Worm (Caenorhabditis elegans) whole organism, young adult: Measurements from ENCODE around the gene grl-31.

Experiments used
- B0035.1 ChIP-seq: sonication (generic microtip); optimal IDR thresholded peaks from 2 replicates; lab custom pipeline; 2016; ENCODE audit warnings: missing genetic modification characterization, mild to moderate bottlenecking, missing compliant biosample characterization, missing genotype, missing genetic modification reagents
- B0261.1 ChIP-seq: sonication (generic microtip); optimal IDR thresholded peaks from 2 replicates; lab custom pipeline; 2016; ENCODE audit warnings: mild to moderate bottlenecking, missing genetic modification characterization, moderate library complexity, missing compliant biosample characterization
- C17E4.6 ChIP-seq: fragments of 200-800 bp; sonication (Bioruptor generic); IDR thresholded peaks from 2 replicates; pipeline ENCODE4 v1.3.6; 2022; ENCODE audit warnings: missing genetic modification reagents, missing genetic modification characterization, missing compliant biosample characterization
- F22D6.2 ChIP-seq: sonication (generic microtip); optimal IDR thresholded peaks from 2 replicates; lab custom pipeline; 2016; ENCODE audit warnings: mild to moderate bottlenecking, missing genetic modification characterization, missing compliant biosample characterization
- F33H1.4 ChIP-seq: fragments of 200-800 bp; sonication (Bioruptor generic); IDR thresholded peaks from 2 replicates; pipeline ENCODE4 v1.3.6; 2022; ENCODE audit warnings: missing genetic modification reagents, missing genetic modification characterization, missing compliant biosample characterization
- F37B4.10 ChIP-seq: fragments of 200-800 bp; sonication (Bioruptor generic); IDR thresholded peaks from 2 replicates; pipeline ENCODE4 v1.3.6; 2022; ENCODE audit warnings: missing genetic modification characterization, missing compliant biosample characterization
- F39B2.1 ChIP-seq: fragments of 200-800 bp; sonication (Bioruptor generic); IDR thresholded peaks from 2 replicates; pipeline ENCODE4 v1.3.6; 2022; ENCODE audit warnings: missing genetic modification reagents, missing genetic modification characterization, missing compliant biosample characterization
- K12H6.12 ChIP-seq: fragments of 200-800 bp; sonication (Bioruptor generic); optimal IDR thresholded peaks from 2 replicates; lab custom pipeline; 2018; ENCODE audit warnings: mild to moderate bottlenecking, missing genetic modification characterization, missing compliant biosample characterization
- T07F8.4 ChIP-seq: sonication (generic microtip); optimal IDR thresholded peaks from 2 replicates; lab custom pipeline; 2016; ENCODE audit warnings: mild to moderate bottlenecking, missing genetic modification characterization, moderate library complexity, missing compliant biosample characterization
- Y53G8AR.9 ChIP-seq: fragments of 200-800 bp; sonication (Bioruptor generic); conservative IDR thresholded peaks from 2 replicates; pipeline ENCODE4 v1.3.6; 2022; ENCODE audit warnings: missing genetic modification reagents, missing genetic modification characterization, missing compliant biosample characterization
- akir-1 ChIP-seq: fragments of 200-800 bp; sonication (Bioruptor generic); optimal IDR thresholded peaks from 2 replicates; lab custom pipeline; 2018; ENCODE audit warnings: mild to moderate bottlenecking, missing genetic modification characterization, moderate library complexity, missing compliant biosample characterization
- aptf-2 ChIP-seq: fragments of 200-800 bp; sonication (Bioruptor generic); conservative IDR thresholded peaks from 2 replicates; pipeline ENCODE4 v1.3.6; 2022; ENCODE audit warnings: missing genetic modification reagents, missing genetic modification characterization, missing compliant biosample characterization
- aptf-3 ChIP-seq: fragments of 200-800 bp; sonication (Bioruptor generic); IDR thresholded peaks from 2 replicates; pipeline ENCODE4 v1.3.6; 2022; ENCODE audit warnings: missing genetic modification characterization, missing compliant biosample characterization
- attf-3 ChIP-seq: fragments of 200-800 bp; sonication (Bioruptor generic); conservative IDR thresholded peaks from 2 replicates; pipeline ENCODE4 v1.3.6; 2022; ENCODE audit warnings: missing genetic modification reagents, missing genetic modification characterization, missing compliant biosample characterization
- attf-6 ChIP-seq: fragments of 200-800 bp; sonication (Bioruptor generic); IDR thresholded peaks from 2 replicates; pipeline ENCODE4 v1.3.6; 2022; ENCODE audit warnings: missing genetic modification reagents, missing genetic modification characterization, missing compliant biosample characterization
- bed-2 ChIP-seq: fragments of 200-800 bp; sonication (Bioruptor generic); IDR thresholded peaks from 2 replicates; pipeline ENCODE4 v1.3.6; 2022; ENCODE audit warnings: missing genetic modification reagents, missing genetic modification characterization, missing compliant biosample characterization
- cebp-1 ChIP-seq, 2 experiments: fragments of 200-800 bp in 1 of 2; sonication (Bioruptor generic) in 1 of 2; sonication (generic microtip) in 1 of 2; IDR thresholded peaks in 1 of 2; optimal IDR thresholded peaks in 1 of 2; 2 replicates each; pipeline versions ENCODE4 v1.3.6 to Lab custom; 2017 to 2022; ENCODE audit warnings: missing compliant biosample characterization in 2 of 2, missing genetic modification characterization in 2 of 2, mild to moderate bottlenecking in 1 of 2, missing genetic modification reagents in 1 of 2, moderate library complexity in 1 of 2
- ceh-100 ChIP-seq: fragments of 200-800 bp; sonication (Bioruptor generic); IDR thresholded peaks from 2 replicates; pipeline ENCODE4 v1.3.6; 2022; ENCODE audit warnings: missing genetic modification reagents, missing genetic modification characterization, missing compliant biosample characterization
- ceh-40 ChIP-seq: fragments of 200-800 bp; sonication (Bioruptor generic); IDR thresholded peaks from 2 replicates; pipeline ENCODE4 v1.3.6; 2022; ENCODE audit warnings: missing genetic modification characterization, missing compliant biosample characterization
- chd-7 ChIP-seq: sonication (generic microtip); optimal IDR thresholded peaks from 2 replicates; lab custom pipeline; 2016; ENCODE audit warnings: mild to moderate bottlenecking, missing genetic modification characterization, moderate library complexity, missing compliant biosample characterization
- die-1 ChIP-seq: sonication (generic microtip); optimal IDR thresholded peaks from 2 replicates; lab custom pipeline; 2016; ENCODE audit warnings: missing genotype, mild to moderate bottlenecking, missing genetic modification characterization, missing compliant biosample characterization
- dpl-1 ChIP-seq: fragments of 150-350 bp; optimal IDR thresholded peaks from 2 replicates; lab custom pipeline; 2014; ENCODE audit warnings: missing biosample characterization, missing genetic modification reagents, missing genetic modification characterization
- efl-1 ChIP-seq: fragments of 150-350 bp; optimal IDR thresholded peaks from 2 replicates; lab custom pipeline; 2014; ENCODE audit warnings: missing biosample characterization, missing genetic modification reagents, missing genetic modification characterization
- egl-18 ChIP-seq: fragments of 200-800 bp; sonication (Bioruptor generic); IDR thresholded peaks from 2 replicates; pipeline ENCODE4 v1.3.6; 2022; ENCODE audit warnings: missing genetic modification reagents, missing genetic modification characterization, missing compliant biosample characterization
- egl-44 ChIP-seq: fragments of 200-800 bp; sonication (Bioruptor generic); IDR thresholded peaks from 2 replicates; pipeline ENCODE4 v1.3.6; 2022; ENCODE audit warnings: missing genetic modification reagents, missing genetic modification characterization, missing compliant biosample characterization
- ekl-4 ChIP-seq: fragments of 200-800 bp; sonication (Bioruptor generic); IDR thresholded peaks from 2 replicates; pipeline ENCODE4 v1.3.6; 2022; ENCODE audit warnings: missing genetic modification reagents, missing genetic modification characterization, missing compliant biosample characterization
- fkh-3 ChIP-seq: sonication (generic microtip); optimal IDR thresholded peaks from 2 replicates; lab custom pipeline; 2016; ENCODE audit warnings: mild to moderate bottlenecking, missing genetic modification characterization, missing compliant biosample characterization
- gei-17 ChIP-seq: fragments of 200-800 bp; sonication (Bioruptor generic); optimal IDR thresholded peaks from 2 replicates; lab custom pipeline; 2018; ENCODE audit warnings: mild to moderate bottlenecking, missing genetic modification characterization, missing compliant biosample characterization
- him-1 ChIP-seq: sonication (generic microtip); optimal IDR thresholded peaks from 2 replicates; lab custom pipeline; 2016; ENCODE audit warnings: missing genotype, missing genetic modification reagents, missing genetic modification characterization, missing compliant biosample characterization
- hlh-12 ChIP-seq: sonication (generic microtip); optimal IDR thresholded peaks from 2 replicates; lab custom pipeline; 2016; ENCODE audit warnings: missing genetic modification characterization, missing compliant biosample characterization
- hlh-26 ChIP-seq: fragments of 200-800 bp; sonication (Bioruptor generic); conservative IDR thresholded peaks from 2 replicates; pipeline ENCODE4 v1.3.6; 2022; ENCODE audit warnings: missing genetic modification reagents, missing genetic modification characterization, missing compliant biosample characterization
- lag-1 ChIP-seq: fragments of 200-800 bp; sonication (Bioruptor generic); IDR thresholded peaks from 2 replicates; pipeline ENCODE4 v1.3.6; 2022; ENCODE audit warnings: missing genetic modification reagents, missing genetic modification characterization, missing compliant biosample characterization
- lin-26 ChIP-seq: fragments of 200-800 bp; sonication (Bioruptor generic); IDR thresholded peaks from 2 replicates; pipeline ENCODE4 v1.3.6; 2022; ENCODE audit warnings: missing genetic modification reagents, missing genetic modification characterization, missing compliant biosample characterization
- lir-1 ChIP-seq: fragments of 200-800 bp; sonication (Bioruptor generic); conservative IDR thresholded peaks from 2 replicates; pipeline ENCODE4 v1.3.6; 2022; ENCODE audit warnings: missing genetic modification reagents, missing genetic modification characterization, missing compliant biosample characterization
- madf-3 ChIP-seq: fragments of 200-800 bp; sonication (Bioruptor generic); IDR thresholded peaks from 2 replicates; pipeline ENCODE4 v1.3.6; 2022; ENCODE audit warnings: missing genetic modification reagents, missing genetic modification characterization, missing compliant biosample characterization
- madf-6 ChIP-seq: fragments of 200-800 bp; sonication (Bioruptor generic); IDR thresholded peaks from 2 replicates; pipeline ENCODE4 v1.3.6; 2022; ENCODE audit warnings: missing genetic modification reagents, missing genetic modification characterization, missing compliant biosample characterization
- mcd-1 ChIP-seq: fragments of 200-800 bp; sonication (Bioruptor generic); IDR thresholded peaks from 2 replicates; pipeline ENCODE4 v1.3.6; 2022; ENCODE audit warnings: missing genetic modification reagents, missing genetic modification characterization, missing compliant biosample characterization
- mel-28 ChIP-seq: sonication (generic microtip); optimal IDR thresholded peaks from 2 replicates; lab custom pipeline; 2016; ENCODE audit warnings: borderline replicate concordance, mild to moderate bottlenecking, missing genetic modification characterization, missing compliant biosample characterization
- mes-4 ChIP-seq: sonication (generic microtip); optimal IDR thresholded peaks from 2 replicates; lab custom pipeline; 2016; ENCODE audit warnings: missing genotype, missing genetic modification characterization, missing compliant biosample characterization
- nhr-120 ChIP-seq: fragments of 200-800 bp; sonication (Bioruptor generic); IDR thresholded peaks from 2 replicates; pipeline ENCODE4 v1.3.6; 2022; ENCODE audit warnings: missing genetic modification characterization, missing compliant biosample characterization
- nhr-179 ChIP-seq: sonication (generic microtip); optimal IDR thresholded peaks from 2 replicates; lab custom pipeline; 2016; ENCODE audit warnings: mild to moderate bottlenecking, missing genetic modification characterization, missing compliant biosample characterization
- nhr-27 ChIP-seq: fragments of 200-800 bp; sonication (Bioruptor generic); optimal IDR thresholded peaks from 2 replicates; lab custom pipeline; 2018; ENCODE audit warnings: mild to moderate bottlenecking, missing genetic modification characterization, moderate library complexity, missing compliant biosample characterization
- pha-4 ChIP-seq: fragments of 150-350 bp; sonication (generic microtip); optimal IDR thresholded peaks from 2 replicates; lab custom pipeline; 2014; ENCODE audit warnings: missing biosample characterization, missing genetic modification reagents, missing genetic modification characterization
- rec-8 ChIP-seq, 2 experiments: sonication (generic microtip); optimal IDR thresholded peaks; 2 replicates each; lab custom pipeline; 2016; ENCODE audit warnings: mild to moderate bottlenecking in 2 of 2, missing genetic modification characterization in 2 of 2, missing genetic modification reagents in 2 of 2, missing genotype in 2 of 2, missing biosample characterization in 1 of 2, missing compliant biosample characterization in 1 of 2, moderate library complexity in 1 of 2
- snpc-1.1 ChIP-seq: sonication (generic microtip); optimal IDR thresholded peaks from 2 replicates; lab custom pipeline; 2017; ENCODE audit warnings: missing genetic modification characterization, mild to moderate bottlenecking, missing compliant biosample characterization, antibody characterized with exemption, moderate library complexity, missing genotype, missing genetic modification reagents; ENCODE audit not compliant: insufficient read depth
- sptf-2 ChIP-seq: fragments of 200-800 bp; sonication (Bioruptor generic); optimal IDR thresholded peaks from 2 replicates; lab custom pipeline; 2018; ENCODE audit warnings: mild to moderate bottlenecking, missing genetic modification characterization, missing compliant biosample characterization
- zfh-2 ChIP-seq: fragments of 200-800 bp; sonication (Bioruptor generic); conservative IDR thresholded peaks from 2 replicates; pipeline ENCODE4 v1.3.6; 2022; ENCODE audit warnings: missing genetic modification reagents, missing genetic modification characterization, missing compliant biosample characterization
- ztf-22 ChIP-seq: fragments of 200-800 bp; sonication (Bioruptor generic); optimal IDR thresholded peaks from 2 replicates; lab custom pipeline; 2018; ENCODE audit warnings: mild to moderate bottlenecking, missing genetic modification characterization, moderate library complexity, missing compliant biosample characterization
- ztf-26 ChIP-seq: sonication (generic microtip); optimal IDR thresholded peaks from 2 replicates; lab custom pipeline; 2017; ENCODE audit warnings: missing genetic modification characterization, missing compliant biosample characterization

The grl-31 gene

DNA sequence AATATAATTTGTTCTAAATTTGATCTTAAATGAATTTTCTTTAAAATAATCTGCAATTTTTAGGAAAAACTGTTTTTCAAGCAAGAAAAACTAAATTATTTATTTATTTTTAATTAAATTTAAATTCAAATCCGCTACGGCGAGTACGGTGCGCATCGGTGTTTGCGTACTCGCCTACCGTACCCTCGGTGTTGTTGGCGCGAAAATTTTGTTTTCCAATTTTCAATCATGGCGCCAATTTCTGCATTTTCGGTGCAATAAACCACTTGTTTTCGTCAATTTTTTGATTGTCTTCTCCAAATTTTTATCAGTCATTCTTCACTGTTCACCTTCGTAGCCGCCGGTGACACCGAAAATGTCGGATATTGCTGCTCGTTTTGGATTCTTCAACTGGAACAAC lies 21.2 kb upstream of the grl-31 start, which contains the start of gene pygl-1 (continued):
- TF ChIP-seq lag-1 (no peak), snpc-1.1 (tag; lab: Kevin White, UChicago) (peak; percentile 63), fkh-3 (tag; lab: Kevin White, UChicago) (no peak), attf-3 (GFP tag; lab: Robert Waterston, UW) (peak; percentile 84), C17E4.6 (GFP tag; lab: Robert Waterston, UW) (peak; percentile 85), mes-4 (tag; lab: Kevin White, UChicago) (no peak), lin-26 (GFP tag; lab: Robert Waterston, UW) (no peak), gei-17 (GFP tag; lab: Kevin White, UChicago) (no peak), nhr-27 (no peak), aptf-2 (GFP tag; lab: Robert Waterston, UW) (peak; percentile 36; the same call in 1 of the 2 replicates), ceh-100 (no peak), madf-3 (GFP tag; lab: Robert Waterston, UW) (peak; percentile 90), lir-1 (peak; percentile 71), dpl-1 (GFP tag; lab: Kevin White, UChicago) (peak; percentile 94), ekl-4 (GFP tag; lab: Robert Waterston, UW) (peak; percentile 62; the same call in 1 of the 2 replicates), nhr-120 (no peak), K12H6.12 (tag; lab: Kevin White, UChicago) (no peak), mcd-1 (GFP tag; lab: Robert Waterston, UW) (peak; percentile 73), him-1 (tag; lab: Kevin White, UChicago) (peak; percentile 57), madf-6 (GFP tag; lab: Robert Waterston, UW) (peak; percentile 99), F37B4.10 (no peak), ceh-40 (GFP tag; lab: Robert Waterston, UW) (no peak), B0261.1 (no peak), zfh-2 (GFP tag; lab: Robert Waterston, UW) (no peak), F33H1.4 (GFP tag; lab: Robert Waterston, UW) (peak; percentile 86), die-1 (tag; lab: Kevin White, UChicago) (no peak), mel-28 (tag; lab: Kevin White, UChicago) (no peak), egl-18 (GFP tag; lab: Robert Waterston, UW) (no peak), hlh-26 (GFP tag; lab: Robert Waterston, UW) (no peak), rec-8 (tag; optimal IDR thresholded peaks at IDR 0.05; lab: Kevin White, UChicago) (no peak), sptf-2 (GFP tag; lab: Kevin White, UChicago) (no peak), chd-7 (no peak), F22D6.2 (tag; lab: Kevin White, UChicago) (no peak), bed-2 (GFP tag; lab: Robert Waterston, UW) (0 out of 2 replicates have a peak, but pooled peaks have one; percentile 33), Y53G8AR.9 (GFP tag; lab: Robert Waterston, UW) (peak; percentile 64), cebp-1 (GFP tag; IDR thresholded peaks at IDR 0.05; lab: Robert Waterston, UW) (no peak), cebp-1 (tag; optimal IDR thresholded peaks at IDR 0.05; lab: Kevin White, UChicago) (no peak), aptf-3 (GFP tag; lab: Robert Waterston, UW) (no peak), hlh-12 (tag; lab: Kevin White, UChicago) (no peak), F39B2.1 (GFP tag; lab: Robert Waterston, UW) (no peak), T07F8.4 (tag; lab: Kevin White, UChicago) (no peak), pha-4 (tag; lab: Kevin White, UChicago) (no peak), ztf-26 (tag; lab: Kevin White, UChicago) (no peak), efl-1 (peak; percentile 99), ztf-22 (GFP tag; lab: Kevin White, UChicago) (no peak), egl-44 (GFP tag; lab: Robert Waterston, UW) (no peak), attf-6 (GFP tag; lab: Robert Waterston, UW) (peak; percentile 81), B0035.1 (tag; lab: Kevin White, UChicago) (no peak), nhr-179 (no peak), akir-1 (GFP tag; lab: Kevin White, UChicago) (no peak)
